Worm (Caenorhabditis elegans): Measurements from ENCODE around the gene R07E5.17.

Gene R07E5.17

ce11 chrIII:4426711-4427218 lies 22.5 kb upstream of the R07E5.17 start (continued):
- TF ChIP-seq grh-1 (GFP tag; IDR thresholded peaks at IDR 0.05) (peak; percentile 40; the same call in 1 of the 2 replicates), mab-9 (GFP tag; IDR thresholded peaks at IDR 0.05) (peak; percentile 67), nhr-71 (tag; optimal IDR thresholded peaks at IDR 0.05) (peak; percentile 41), dsc-1 (tag; optimal IDR thresholded peaks at IDR 0.05) (peak; percentile 43), nhr-90 (tag; optimal IDR thresholded peaks at IDR 0.05; ENCODE audit: poor library complexity) (peak; percentile 27)

- TF ChIP-seq nhr-90 (tag; optimal IDR thresholded peaks at IDR 0.05; ENCODE audit: poor library complexity) (peak; percentile 55), tbx-2 (tag; optimal IDR thresholded peaks at IDR 0.05) (peak; percentile 53), ceh-90 (tag; optimal IDR thresholded peaks at IDR 0.05) (no peak), hlh-4 (tag; optimal IDR thresholded peaks at IDR 0.05) (no peak), sup-37 (GFP tag; optimal IDR thresholded peaks at IDR 0.05) (no peak), snu-23 (GFP tag; optimal IDR thresholded peaks at IDR 0.05) (peak; percentile 84), ceh-63 (GFP tag; optimal IDR thresholded peaks at IDR 0.05) (no peak), lin-14 (GFP tag; optimal IDR thresholded peaks at IDR 0.05) (no peak), sox-4 (tag; optimal IDR thresholded peaks at IDR 0.05) (peak; percentile 42), nhr-71 (tag; optimal IDR thresholded peaks at IDR 0.05) (peak; percentile 78), snpc-4 (tag; optimal IDR thresholded peaks at IDR 0.05) (peak; percentile 44), fkh-4 (tag; optimal IDR thresholded peaks at IDR 0.05; ENCODE audit: borderline replicate concordance) (no peak), nhr-85 (tag) (peak; percentile 75), zag-1 (tag; optimal IDR thresholded peaks at IDR 0.05) (no peak), nhr-47 (tag; optimal IDR thresholded peaks at IDR 0.05) (peak; percentile 73), lin-39 (tag; optimal IDR thresholded peaks at IDR 0.05) (no peak), tlp-1 (tag; optimal IDR thresholded peaks at IDR 0.05) (no peak), ztf-11 (tag; optimal IDR thresholded peaks at IDR 0.05) (peak in 1 of 2 experiments; percentile 28), elt-3 (tag; optimal IDR thresholded peaks at IDR 0.05) (peak in 2 of 6 experiments; percentile 44 to 47), fkh-10 (GFP tag; optimal IDR thresholded peaks at IDR 0.05) (no peak), nhr-11 (tag; optimal IDR thresholded peaks at IDR 0.05) (no peak), nhr-12 (tag; optimal IDR thresholded peaks at IDR 0.05) (no peak), lsy-2 (tag; optimal IDR thresholded peaks at IDR 0.05) (peak; percentile 74 to 78), egl-27 (tag; optimal IDR thresholded peaks at IDR 0.05) (no peak), xbp-1 (tag; optimal IDR thresholded peaks at IDR 0.05) (peak; percentile 61), grh-1 (GFP tag; IDR thresholded peaks at IDR 0.05) (no peak), unc-130 (tag; optimal IDR thresholded peaks at IDR 0.05) (peak; percentile 56), elt-2 (tag; optimal IDR thresholded peaks at IDR 0.05) (peak; percentile 40), ets-5 (GFP tag; IDR thresholded peaks at IDR 0.05) (no peak), aly-2 (tag; optimal IDR thresholded peaks at IDR 0.05) (no peak), zip-4 (GFP tag; optimal IDR thresholded peaks at IDR 0.05) (no peak), egl-13 (tag; optimal IDR thresholded peaks at IDR 0.05) (no peak), nhr-76 (tag; optimal IDR thresholded peaks at IDR 0.05) (no peak), ceh-88 (GFP tag; IDR thresholded peaks at IDR 0.05) (no peak), lir-3 (tag; optimal IDR thresholded peaks at IDR 0.05; ENCODE audit: poor library complexity) (no peak), mep-1 (tag; optimal IDR thresholded peaks at IDR 0.05) (peak; percentile 59), pax-3 (tag; optimal IDR thresholded peaks at IDR 0.05) (no peak), nhr-237 (tag; optimal IDR thresholded peaks at IDR 0.05) (no peak), mef-2 (tag; optimal IDR thresholded peaks at IDR 0.05) (no peak), C04F5.9 (tag; optimal IDR thresholded peaks at IDR 0.05) (peak; percentile 31), swsn-7 (tag; optimal IDR thresholded peaks at IDR 0.05) (peak; percentile 54), pag-3 (tag; optimal IDR thresholded peaks at IDR 0.05; ENCODE audit: borderline replicate concordance, insufficient read depth) (no peak), jun-1 (tag; optimal IDR thresholded peaks at IDR 0.05) (no peak), blmp-1 (tag; optimal IDR thresholded peaks at IDR 0.05) (peak; percentile 51), nhr-84 (tag; optimal IDR thresholded peaks at IDR 0.05) (no peak), ztf-4 (tag; optimal IDR thresholded peaks at IDR 0.05) (no peak)
These were observed 15.1 kb upstream of the R07E5.17 start, which contains the start of the genes R07E5.7 and cku-80 for ce11 chrIII:4419117-4419978. TSS of gene R07E5.7 (minus strand) at chrIII:4419167. TSS of gene cku-80 (plus strand) at chrIII:4419848.

All from whole organism, L1 larva.